Worm (Caenorhabditis elegans): ENCODE data around the gene nduf-11.

The nduf-11 gene

DNA sequence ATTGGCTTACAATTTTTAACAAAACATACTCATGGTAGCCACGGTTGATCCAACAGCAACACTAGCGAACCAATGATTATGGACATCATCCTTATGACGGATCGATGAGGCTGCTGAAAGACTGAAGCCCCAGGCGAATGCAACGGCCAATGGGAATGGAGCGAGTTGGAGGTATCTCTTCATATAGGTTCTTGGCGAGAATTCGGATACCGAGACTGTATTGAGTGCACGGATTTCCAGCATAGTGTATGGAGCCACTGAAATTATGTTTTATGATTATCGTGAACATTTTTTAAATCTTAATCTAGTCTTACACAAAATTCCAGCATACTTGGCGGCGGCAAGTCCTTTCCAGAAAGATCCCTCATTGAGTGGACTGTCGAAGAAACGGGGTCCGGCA is 866 bp downstream of the nduf-11 start:
- TF ChIP-seq skn-1 (tag; optimal IDR thresholded peaks at IDR 0.05) = no peak
- no peak for TF ChIP-seq ceh-9 (tag; optimal IDR thresholded peaks at IDR 0.05)

DNA sequence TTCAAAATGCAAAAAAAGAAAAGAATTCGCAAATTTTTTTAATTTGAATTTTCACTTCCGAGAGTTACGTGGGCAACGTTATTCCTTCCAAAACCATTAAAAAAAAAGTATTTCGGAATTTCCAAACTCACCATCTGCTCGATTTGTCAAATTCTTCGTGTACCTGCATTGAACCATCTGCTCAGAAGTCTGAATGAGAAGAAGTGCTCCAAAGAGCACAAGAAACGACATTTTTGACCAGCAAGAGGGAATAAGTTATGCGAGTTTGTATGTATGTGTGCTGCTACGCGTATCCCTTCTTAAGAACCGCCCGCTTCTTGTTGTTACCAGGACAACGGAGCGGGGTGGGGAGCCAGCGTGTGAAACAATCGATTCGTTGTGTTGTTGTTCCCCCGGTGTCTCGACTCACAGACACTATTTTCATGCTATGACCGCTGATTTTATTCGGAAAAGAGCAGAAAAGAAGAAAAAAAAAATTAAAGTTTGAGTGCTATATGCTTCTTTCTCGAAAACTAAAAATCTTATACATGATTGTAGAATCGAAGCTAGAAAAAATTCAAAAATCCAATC is 2.0 kb downstream of the nduf-11 start, which contains the start of gene lgc-20:
TSS of gene lgc-20 (minus strand) at position 311 of the 570 bp plus-strand sequence.
- TF ChIP-seq mdl-1 (tag; optimal IDR thresholded peaks at IDR 0.05) = no peak
- no peak for TF ChIP-seq nhr-43 (tag; optimal IDR thresholded peaks at IDR 0.05; ENCODE audit: poor library complexity, severe bottlenecking)
- no peak for TF ChIP-seq nhr-76 (tag; optimal IDR thresholded peaks at IDR 0.05)

DNA sequence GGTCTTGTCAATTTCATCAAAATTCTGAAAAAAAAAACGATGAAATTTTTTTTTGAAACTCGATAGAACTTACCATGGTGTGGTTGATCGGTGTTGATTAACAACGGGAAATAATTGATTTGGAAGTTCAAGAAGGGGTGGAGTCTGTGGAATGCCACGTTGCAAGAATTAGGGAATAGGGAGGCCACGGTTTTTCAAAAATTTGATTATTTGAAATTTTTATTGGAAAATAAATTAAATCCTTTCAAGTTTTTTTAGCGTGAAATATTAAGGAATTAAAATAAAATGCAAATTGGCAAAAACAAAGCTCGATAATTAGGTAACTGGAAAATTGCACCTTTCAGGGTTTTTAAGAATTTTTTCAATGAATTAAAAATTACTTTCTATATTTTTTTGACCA is 5.9 kb downstream of the nduf-11 start, which contains the start of gene rmd-3:
TSS of gene rmd-3 (minus strand) at position 101 of the 400 bp plus-strand sequence.
- TF ChIP-seq nhr-77 (tag; optimal IDR thresholded peaks at IDR 0.05) (no peak), R02D3.7 (tag; optimal IDR thresholded peaks at IDR 0.05) (no peak), daf-12 (tag; optimal IDR thresholded peaks at IDR 0.05) (no peak), zag-1 (tag; optimal IDR thresholded peaks at IDR 0.05) (no peak), fos-1 (tag; optimal IDR thresholded peaks at IDR 0.05) (no peak), egl-5 (tag; optimal IDR thresholded peaks at IDR 0.05) (no peak), nhr-11 (tag; optimal IDR thresholded peaks at IDR 0.05) (no peak), fkh-10 (GFP tag; optimal IDR thresholded peaks at IDR 0.05) (no peak), mdl-1 (tag; optimal IDR thresholded peaks at IDR 0.05) (no peak), fkh-2 (tag; optimal IDR thresholded peaks at IDR 0.05) (no peak), sea-2 (GFP tag; optimal IDR thresholded peaks at IDR 0.05) (no peak), nhr-237 (tag; optimal IDR thresholded peaks at IDR 0.05) (no peak), lin-15B (tag; optimal IDR thresholded peaks at IDR 0.05) (no peak), elt-1 (tag; optimal IDR thresholded peaks at IDR 0.05) (no peak)

DNA sequence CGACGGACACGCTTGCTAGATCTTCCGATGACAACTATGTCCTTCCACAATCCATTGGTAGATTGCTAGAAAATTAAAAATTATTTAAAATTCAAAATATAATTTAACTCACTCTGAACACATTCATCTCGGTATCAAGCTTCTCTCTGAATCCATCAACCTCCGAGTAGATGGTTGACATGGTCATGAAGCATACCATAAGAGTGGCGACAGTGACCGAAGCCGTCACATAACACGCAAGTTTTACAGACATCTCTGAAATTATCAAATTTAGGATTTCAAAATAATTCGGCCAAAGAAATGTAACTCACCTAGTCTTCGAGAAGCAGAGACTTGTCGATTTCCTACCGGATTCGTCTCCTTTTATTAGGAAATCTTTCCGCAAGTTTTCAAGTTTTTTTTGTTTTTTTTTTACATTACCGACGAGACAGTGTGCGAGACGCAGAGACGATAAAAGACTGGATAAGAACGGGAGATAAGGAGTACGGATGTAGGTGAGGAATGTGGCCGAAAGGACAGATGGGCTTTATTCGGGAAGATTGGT is 7.9 kb downstream of the nduf-11 start, which contains the start of gene sqt-1:
TSS of gene sqt-1 (minus strand) at position 341 of the 544 bp plus-strand sequence.
- TF ChIP-seq nhr-76 (tag; optimal IDR thresholded peaks at IDR 0.05) = no peak
- peak in 1 of 3 experiments; percentile 72 for TF ChIP-seq elt-3 (tag; optimal IDR thresholded peaks at IDR 0.05)
- peak; percentile 4 for TF ChIP-seq nhr-25 (tag; optimal IDR thresholded peaks at IDR 0.05)
- TF ChIP-seq nhr-43 (tag; optimal IDR thresholded peaks at IDR 0.05; ENCODE audit: poor library complexity, severe bottlenecking) = peak; percentile 43
- peak; percentile 61 for TF ChIP-seq ama-1 (optimal IDR thresholded peaks at IDR 0.05)
- no peak for TF ChIP-seq ZK546.5 (tag; optimal IDR thresholded peaks at IDR 0.05)
- peak; percentile 52 for TF ChIP-seq nhr-23 (tag; optimal IDR thresholded peaks at IDR 0.05)

DNA sequence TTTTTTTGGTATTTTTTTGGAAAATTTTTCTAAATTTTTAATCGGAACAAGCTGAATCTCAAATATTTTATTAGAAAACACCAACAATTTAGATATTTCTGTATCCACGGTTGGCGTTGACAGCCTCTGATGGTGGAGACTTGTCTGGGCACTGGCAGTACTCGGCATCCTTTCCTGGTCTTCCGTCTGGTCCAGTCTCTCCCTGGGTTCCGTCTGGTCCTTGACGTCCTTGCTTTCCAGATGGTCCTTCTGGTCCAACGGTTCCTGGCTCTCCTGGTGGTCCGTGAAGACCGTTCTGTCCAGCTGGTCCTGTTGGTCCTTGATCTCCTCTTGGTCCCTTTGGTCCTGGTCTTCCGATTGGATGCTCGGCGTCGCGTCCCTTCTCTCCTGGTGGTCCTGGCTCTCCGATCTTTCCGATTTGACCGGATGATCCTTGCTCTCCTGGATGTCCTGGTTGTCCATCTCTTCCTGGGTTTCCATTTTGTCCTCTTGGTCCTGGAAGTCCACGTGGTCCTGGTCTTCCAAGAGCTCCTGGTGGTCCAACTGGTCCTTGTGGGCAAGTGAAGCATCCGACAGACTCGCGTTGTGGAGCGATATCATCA is 8.7 kb downstream of the nduf-11 start:
- TF ChIP-seq lsy-12 (tag; optimal IDR thresholded peaks at IDR 0.05) (no peak), ama-1 (optimal IDR thresholded peaks at IDR 0.05) (peak; percentile 28), nhr-43 (tag; optimal IDR thresholded peaks at IDR 0.05; ENCODE audit: poor library complexity, severe bottlenecking) (peak; percentile 23)

DNA sequence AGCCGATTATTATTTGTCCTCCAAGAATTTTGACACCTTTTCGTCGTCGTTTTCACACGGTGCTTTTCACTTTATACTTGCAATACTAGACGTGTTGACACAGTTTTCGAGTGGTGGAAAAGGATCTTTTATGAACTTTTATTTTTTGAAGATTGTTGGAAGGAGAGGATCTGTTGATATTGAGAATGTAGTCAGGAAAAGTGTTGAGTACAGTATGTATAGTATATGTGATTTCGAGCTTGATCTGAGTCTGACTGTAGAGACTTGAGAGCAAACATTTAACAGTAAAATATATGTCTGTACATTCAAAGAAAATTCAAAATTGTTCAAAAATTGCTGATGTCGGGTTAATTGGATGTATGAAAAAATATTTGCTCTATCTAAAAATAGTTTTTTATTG is 9.3 kb downstream of the nduf-11 start:
- peak; percentile 7 for TF ChIP-seq nhr-28 (tag; optimal IDR thresholded peaks at IDR 0.05)
- peak; percentile 71 for TF ChIP-seq nhr-23 (tag; optimal IDR thresholded peaks at IDR 0.05)
- peak; percentile 72 for TF ChIP-seq nhr-43 (tag; optimal IDR thresholded peaks at IDR 0.05; ENCODE audit: poor library complexity, severe bottlenecking)
- TF ChIP-seq elt-3 (tag; optimal IDR thresholded peaks at IDR 0.05) = peak in 1 of 3 experiments; percentile 75
- peak; percentile 33 for TF ChIP-seq tbx-2 (tag; optimal IDR thresholded peaks at IDR 0.05)
- TF ChIP-seq nhr-11 (tag; optimal IDR thresholded peaks at IDR 0.05) = no peak
- no peak for TF ChIP-seq ama-1 (optimal IDR thresholded peaks at IDR 0.05)

DNA sequence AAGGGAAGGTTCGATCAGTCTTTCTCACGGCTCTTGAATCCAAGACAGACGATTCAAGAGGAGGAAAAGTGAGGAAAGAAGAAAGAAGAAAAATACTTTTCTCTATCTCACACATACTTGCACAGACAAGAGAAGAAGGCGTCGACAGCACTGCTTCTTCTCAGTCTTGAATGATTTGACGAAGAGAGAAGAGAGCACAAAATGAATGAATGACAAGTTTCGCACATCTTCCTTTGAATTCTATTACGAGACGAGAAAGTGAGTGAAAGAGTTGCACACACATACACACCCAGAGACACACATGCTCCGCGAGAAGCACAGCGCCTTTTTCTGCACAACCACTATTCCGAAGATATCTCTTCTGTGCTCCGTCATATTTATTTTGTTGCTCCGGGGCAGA is 9.8 kb downstream of the nduf-11 start:
- TF ChIP-seq eor-1 (tag; optimal IDR thresholded peaks at IDR 0.05) = no peak
- TF ChIP-seq mdl-1 (tag; optimal IDR thresholded peaks at IDR 0.05) = no peak
- no peak for TF ChIP-seq nhr-12 (tag; optimal IDR thresholded peaks at IDR 0.05)
- peak; percentile 9 for TF ChIP-seq lin-39 (tag; optimal IDR thresholded peaks at IDR 0.05)
- TF ChIP-seq fkh-10 (GFP tag; optimal IDR thresholded peaks at IDR 0.05) = peak; percentile 67
- TF ChIP-seq skn-1 (tag; optimal IDR thresholded peaks at IDR 0.05) = no peak
- TF ChIP-seq lin-15B (tag; optimal IDR thresholded peaks at IDR 0.05) = no peak
- TF ChIP-seq zag-1 (tag; optimal IDR thresholded peaks at IDR 0.05) = no peak
